Worm (Caenorhabditis elegans) whole organism, early embryonic: ENCODE data around the gene K09D9.9.

Experiments used
- B0310.2 ChIP-seq: sonication (generic microtip); optimal IDR thresholded peaks from 2 replicates; lab custom pipeline; 2016; ENCODE audit warnings: mild to moderate bottlenecking, missing genetic modification characterization, missing compliant biosample characterization
- F13C5.2 ChIP-seq: sonication (generic microtip); optimal IDR thresholded peaks from 2 replicates; lab custom pipeline; 2017; ENCODE audit warnings: mild to moderate bottlenecking, missing genetic modification characterization, inconsistent platforms, missing compliant biosample characterization
- aly-1 ChIP-seq: sonication (generic microtip); optimal IDR thresholded peaks from 2 replicates; lab custom pipeline; 2016; ENCODE audit warnings: missing genetic modification characterization, missing compliant biosample characterization
- ama-1 ChIP-seq: fragments of 150-350 bp; optimal IDR thresholded peaks from 2 replicates; lab custom pipeline; 2014
- ceh-13 ChIP-seq: fragments of 200-800 bp; sonication (Bioruptor generic); optimal IDR thresholded peaks from 2 replicates; lab custom pipeline; 2018; ENCODE audit warnings: mild to moderate bottlenecking, missing genetic modification characterization, missing compliant biosample characterization
- ceh-36 ChIP-seq: sonication (generic microtip); optimal IDR thresholded peaks from 2 replicates; lab custom pipeline; 2016; ENCODE audit warnings: missing genetic modification characterization, inconsistent platforms, missing compliant biosample characterization
- ets-7 ChIP-seq: sonication (generic microtip); optimal IDR thresholded peaks from 2 replicates; lab custom pipeline; 2016; ENCODE audit warnings: missing genotype, missing genetic modification characterization, missing compliant biosample characterization
- flt-1 ChIP-seq: fragments of 200-800 bp; sonication (Bioruptor generic); IDR thresholded peaks from 2 replicates; pipeline ENCODE4 v1.3.6; 2022; ENCODE audit warnings: missing genetic modification characterization, missing compliant biosample characterization
- hmbx-1 ChIP-seq: sonication (generic microtip); optimal IDR thresholded peaks from 2 replicates; lab custom pipeline; 2016; ENCODE audit warnings: mild to moderate bottlenecking, missing genetic modification characterization, missing compliant biosample characterization
- hmg-4 ChIP-seq: fragments of 200-800 bp; sonication (Bioruptor generic); optimal IDR thresholded peaks from 2 replicates; lab custom pipeline; 2018; ENCODE audit warnings: mild to moderate bottlenecking, missing genetic modification characterization, missing compliant biosample characterization
- hnd-1 ChIP-seq: sonication (generic microtip); optimal IDR thresholded peaks from 2 replicates; lab custom pipeline; 2016; ENCODE audit warnings: missing genetic modification characterization, missing compliant biosample characterization
- pes-1 ChIP-seq: fragments of 200-800 bp; sonication (Bioruptor generic); IDR thresholded peaks from 2 replicates; pipeline ENCODE4 v1.3.6; 2022; ENCODE audit warnings: missing genetic modification reagents, missing genetic modification characterization, missing compliant biosample characterization
- scrt-1 ChIP-seq: fragments of 200-800 bp; sonication (Bioruptor generic); IDR thresholded peaks from 2 replicates; pipeline ENCODE4 v1.3.6; 2022; ENCODE audit warnings: missing genetic modification characterization, missing compliant biosample characterization
- sea-1 ChIP-seq: fragments of 200-800 bp; sonication (Bioruptor generic); conservative IDR thresholded peaks from 2 replicates; pipeline ENCODE4 v1.3.6; 2022; ENCODE audit warnings: missing genetic modification characterization, missing compliant biosample characterization
- tbx-11 ChIP-seq: fragments of 200-800 bp; sonication (Bioruptor generic); IDR thresholded peaks from 2 replicates; pipeline ENCODE4 v1.3.6; 2022; ENCODE audit warnings: missing genetic modification characterization, missing compliant biosample characterization
- tbx-37 ChIP-seq: fragments of 200-800 bp; sonication (Bioruptor generic); conservative IDR thresholded peaks from 2 replicates; pipeline ENCODE4 v1.3.6; 2022; ENCODE audit warnings: missing genetic modification reagents, missing genetic modification characterization, missing compliant biosample characterization
- tra-4 ChIP-seq: sonication (generic microtip); optimal IDR thresholded peaks from 2 replicates; lab custom pipeline; 2017; ENCODE audit warnings: missing genetic modification characterization, missing compliant biosample characterization

Gene K09D9.9

ce11 chrV:3974361-3974760 is 19.6 kb downstream of the K09D9.9 start, which contains the start of gene str-82:
TSS of gene str-82 (plus strand) at chrV:3974661.
- TF ChIP-seq tbx-11 (no peak), F13C5.2 (tag; lab: Kevin White, UChicago) (no peak), hmbx-1 (no peak), pes-1 (GFP tag; lab: Robert Waterston, UW) (no peak), aly-1 (tag; lab: Kevin White, UChicago) (no peak), scrt-1 (no peak), ceh-36 (tag; lab: Kevin White, UChicago) (no peak)

ce11 chrV:3972846-3973245 is 21.1 kb downstream of the K09D9.9 start, which contains the start of gene cyp-34A10:
TSS of gene cyp-34A10 (minus strand) at chrV:3972991.
- no peak for TF ChIP-seq F13C5.2 (tag; lab: Kevin White, UChicago)
- TF ChIP-seq flt-1, result no peak
- no peak for TF ChIP-seq hmbx-1
- no peak for TF ChIP-seq tbx-37 (GFP tag; lab: Robert Waterston, UW)
- no peak for TF ChIP-seq scrt-1
- no peak for TF ChIP-seq hmg-4
- no peak for TF ChIP-seq ceh-13 (GFP tag; lab: Kevin White, UChicago)
- TF ChIP-seq hnd-1 (tag; lab: Kevin White, UChicago), result no peak
- TF ChIP-seq sea-1 (GFP tag; lab: Robert Waterston, UW), result no peak
- TF ChIP-seq ama-1 (lab: Kevin White, UChicago), result no peak
- TF ChIP-seq tbx-11, result no peak
- TF ChIP-seq ets-7 (tag; lab: Kevin White, UChicago), result no peak
- TF ChIP-seq pes-1 (GFP tag; lab: Robert Waterston, UW), result no peak
- TF ChIP-seq aly-1 (tag; lab: Kevin White, UChicago), result no peak
- TF ChIP-seq B0310.2, result no peak
- TF ChIP-seq tra-4 (tag; lab: Kevin White, UChicago), result no peak

- TF ChIP-seq flt-1 (no peak), tbx-11 (no peak), B0310.2 (no peak), hmg-4 (no peak), aly-1 (tag; lab: Kevin White, UChicago) (no peak), sea-1 (GFP tag; lab: Robert Waterston, UW) (no peak), ama-1 (lab: Kevin White, UChicago) (no peak), ets-7 (tag; lab: Kevin White, UChicago) (no peak), pes-1 (GFP tag; lab: Robert Waterston, UW) (no peak), hnd-1 (tag; lab: Kevin White, UChicago) (no peak), ceh-13 (GFP tag; lab: Kevin White, UChicago) (no peak), hmbx-1 (no peak), scrt-1 (no peak), tra-4 (tag; lab: Kevin White, UChicago) (no peak)
Observed at ce11 chrV:3970410-3970809, 23.5 kb downstream of the K09D9.9 start, which contains the start of gene cyp-34A9. TSS of gene cyp-34A9 (minus strand) at chrV:3970540.

ce11 chrV:3969664-3970063 is 24.3 kb downstream of the K09D9.9 start:
- TF ChIP-seq ama-1 (lab: Kevin White, UChicago), result no peak

ce11 chrV:3968929-3969328 is 25.0 kb downstream of the K09D9.9 start:
- no peak for TF ChIP-seq hmbx-1
- no peak for TF ChIP-seq aly-1 (tag; lab: Kevin White, UChicago)
- TF ChIP-seq scrt-1, result no peak
- TF ChIP-seq ets-7 (tag; lab: Kevin White, UChicago), result no peak
- no peak for TF ChIP-seq F13C5.2 (tag; lab: Kevin White, UChicago)
- no peak for TF ChIP-seq hmg-4
- TF ChIP-seq ceh-36 (tag; lab: Kevin White, UChicago), result no peak
- no peak for TF ChIP-seq tbx-37 (GFP tag; lab: Robert Waterston, UW)
- TF ChIP-seq ceh-13 (GFP tag; lab: Kevin White, UChicago), result no peak
- no peak for TF ChIP-seq tra-4 (tag; lab: Kevin White, UChicago)
- TF ChIP-seq B0310.2, result no peak
- TF ChIP-seq ama-1 (lab: Kevin White, UChicago), result no peak
- no peak for TF ChIP-seq tbx-11
- no peak for TF ChIP-seq pes-1 (GFP tag; lab: Robert Waterston, UW)
- TF ChIP-seq flt-1, result no peak
- no peak for TF ChIP-seq sea-1 (GFP tag; lab: Robert Waterston, UW)
- TF ChIP-seq hnd-1 (tag; lab: Kevin White, UChicago), result no peak

ce11 chrV:3967762-3968161 is 26.2 kb downstream of the K09D9.9 start, which contains the start of gene cyp-34A8:
TSS of gene cyp-34A8 (minus strand) at chrV:3967823.
- no peak for TF ChIP-seq flt-1
- TF ChIP-seq scrt-1, result no peak
- TF ChIP-seq tbx-11, result no peak
- TF ChIP-seq ama-1 (lab: Kevin White, UChicago), result no peak
- no peak for TF ChIP-seq hmg-4

- TF ChIP-seq hnd-1 (tag; lab: Kevin White, UChicago) (no peak), tbx-37 (GFP tag; lab: Robert Waterston, UW) (no peak), ceh-36 (tag; lab: Kevin White, UChicago) (no peak), aly-1 (tag; lab: Kevin White, UChicago) (no peak), F13C5.2 (tag; lab: Kevin White, UChicago) (no peak), flt-1 (no peak), tra-4 (tag; lab: Kevin White, UChicago) (no peak), hmbx-1 (no peak), B0310.2 (no peak), scrt-1 (no peak), hmg-4 (no peak), ama-1 (lab: Kevin White, UChicago) (no peak), ceh-13 (GFP tag; lab: Kevin White, UChicago) (no peak), tbx-11 (no peak), pes-1 (GFP tag; lab: Robert Waterston, UW) (no peak), ets-7 (tag; lab: Kevin White, UChicago) (no peak), sea-1 (GFP tag; lab: Robert Waterston, UW) (no peak)
Observed at ce11 chrV:3963715-3964114, 30.2 kb downstream of the K09D9.9 start, which contains the start of gene cyp-34A7. TSS of gene cyp-34A7 (minus strand) at chrV:3963815.

ce11 chrV:3961235-3961634 is 32.7 kb downstream of the K09D9.9 start, which contains the start of gene cyp-34A6:
TSS of gene cyp-34A6 (minus strand) at chrV:3961335.
- TF ChIP-seq F13C5.2 (tag; lab: Kevin White, UChicago), result no peak
- TF ChIP-seq tbx-37 (GFP tag; lab: Robert Waterston, UW), result no peak
- no peak for TF ChIP-seq aly-1 (tag; lab: Kevin White, UChicago)
- TF ChIP-seq hmbx-1, result no peak
- no peak for TF ChIP-seq ama-1 (lab: Kevin White, UChicago)
- TF ChIP-seq B0310.2, result no peak
- no peak for TF ChIP-seq tra-4 (tag; lab: Kevin White, UChicago)
- TF ChIP-seq ceh-36 (tag; lab: Kevin White, UChicago), result no peak
- TF ChIP-seq hnd-1 (tag; lab: Kevin White, UChicago), result no peak
